Fruit fly (Drosophila melanogaster) whole organism, adult: Measurements from ENCODE around the gene CG45690.

ENCODE experiments used
- CG11617 ChIP-seq: fragments of 200-800 bp; sonication (Bioruptor generic); optimal IDR thresholded peaks from 2 replicates; lab custom pipeline; 2017; ENCODE audit warnings: mild to moderate bottlenecking, missing biosample characterization, missing genetic modification reagents, missing genetic modification characterization
- CG14711 ChIP-seq: fragments of 200-800 bp; sonication (Bioruptor generic); optimal IDR thresholded peaks from 2 replicates; lab custom pipeline; 2018; ENCODE audit warnings: missing biosample characterization, mild to moderate bottlenecking, missing genetic modification characterization, moderate library complexity
- CG1620 ChIP-seq: fragments of 200-800 bp; sonication (Bioruptor generic); optimal IDR thresholded peaks from 2 replicates; lab custom pipeline; 2016; ENCODE audit warnings: missing biosample characterization, missing genetic modification characterization
- Hr96 ChIP-seq: fragments of 200-800 bp; sonication (Bioruptor generic); optimal IDR thresholded peaks from 2 replicates; lab custom pipeline; 2016; ENCODE audit warnings: missing biosample characterization, missing genetic modification characterization
- cic ChIP-seq: fragments of 200-800 bp; sonication (Bioruptor generic); optimal IDR thresholded peaks from 2 replicates; lab custom pipeline; 2017; ENCODE audit warnings: missing biosample characterization, mild to moderate bottlenecking, missing genetic modification characterization, moderate library complexity
- cnc ChIP-seq, 2 experiments: fragments of >200 bp; optimal IDR thresholded peaks; 2 replicates each; lab custom pipeline; 2017
- pad ChIP-seq: fragments of 200-800 bp; sonication (Bioruptor generic); optimal IDR thresholded peaks from 3 replicates; lab custom pipeline; 2017; ENCODE audit warnings: missing biosample characterization, missing genetic modification characterization, mild to moderate bottlenecking, moderate library complexity, missing genetic modification reagents
- tj ChIP-seq: fragments of 200-800 bp; sonication (Bioruptor generic); optimal IDR thresholded peaks from 3 replicates; lab custom pipeline; 2017; ENCODE audit warnings: missing biosample characterization, mild to moderate bottlenecking, missing genetic modification characterization, moderate library complexity
- toe ChIP-seq: fragments of 200-800 bp; sonication (Bioruptor generic); optimal IDR thresholded peaks from 2 replicates; lab custom pipeline; 2016; ENCODE audit warnings: missing biosample characterization, missing genetic modification characterization

- TF ChIP-seq CG1620 (GFP tag; lab: Kevin White, UChicago) = no peak
- no peak for TF ChIP-seq toe (GFP tag; lab: Kevin White, UChicago)
- no peak for TF ChIP-seq cnc (optimal IDR thresholded peaks at IDR 0.05; lab: Kevin White, UChicago)
- TF ChIP-seq cic (GFP tag; lab: Kevin White, UChicago) = no peak
- no peak for TF ChIP-seq tj (GFP tag; lab: Kevin White, UChicago)
- no peak for TF ChIP-seq pad
- no peak for TF ChIP-seq Hr96 (GFP tag; lab: Kevin White, UChicago)
- no peak for TF ChIP-seq CG11617
- TF ChIP-seq CG14711 (tag; lab: Kevin White, UChicago) = no peak
Measured at dm6 chr2L:10672989-10673388, 14.9 kb downstream of the CG45690 start.
